Worm (Caenorhabditis elegans) whole organism, L4/young adult: ENCODE measurements around the gene ckb-3.

Experiments used
- W03F9.2 ChIP-seq: fragments of 150-350 bp; optimal IDR thresholded peaks from 2 replicates; lab custom pipeline; 2014; ENCODE audit warnings: missing biosample characterization, missing genetic modification characterization
- dao-5 ChIP-seq: sonication (generic microtip); optimal IDR thresholded peaks from 2 replicates; lab custom pipeline; 2016; ENCODE audit warnings: missing genotype, missing genetic modification characterization, moderate library complexity, missing compliant biosample characterization
- him-1 ChIP-seq: sonication (generic microtip); optimal IDR thresholded peaks from 2 replicates; lab custom pipeline; 2016; ENCODE audit warnings: missing genotype, missing genetic modification reagents, missing genetic modification characterization, missing compliant biosample characterization

ckb-3 gene

ce11 chrIII:4358345-4358744, 12.3 kb upstream of the ckb-3 start:
- TF ChIP-seq him-1 (no peak), dao-5 (tag; lab: Kevin White, UChicago) (no peak), W03F9.2 (no peak)

- TF ChIP-seq W03F9.2 = no peak
- no peak for TF ChIP-seq dao-5 (tag; lab: Kevin White, UChicago)
- TF ChIP-seq him-1 = no peak
These were observed 11.5 kb upstream of the ckb-3 start for ce11 chrIII:4359208-4359607.

- no peak for TF ChIP-seq W03F9.2
- TF ChIP-seq him-1 = no peak
- TF ChIP-seq dao-5 (tag; lab: Kevin White, UChicago) = no peak
These were observed 10.8 kb upstream of the ckb-3 start for ce11 chrIII:4359900-4360299.

- TF ChIP-seq him-1 (no peak), dao-5 (tag; lab: Kevin White, UChicago) (no peak), W03F9.2 (no peak)
These were observed 8.4 kb upstream of the ckb-3 start for ce11 chrIII:4362332-4362731.

- TF ChIP-seq him-1 = no peak
- no peak for TF ChIP-seq dao-5 (tag; lab: Kevin White, UChicago)
- TF ChIP-seq W03F9.2 = no peak
These were observed 5.7 kb upstream of the ckb-3 start, which contains the start of gene ckb-1 for ce11 chrIII:4364974-4365373. Gene ckb-1 (plus strand): TSS chrIII:4365274.

- TF ChIP-seq dao-5 (tag; lab: Kevin White, UChicago) (no peak), him-1 (no peak), W03F9.2 (no peak)
These were observed 3.0 kb upstream of the ckb-3 start, which contains the start of gene ckb-2 for ce11 chrIII:4367649-4368048. Gene ckb-2 (plus strand): TSS chrIII:4367949.

- TF ChIP-seq dao-5 (tag; lab: Kevin White, UChicago) = peak; percentile 75
These were observed 1.3 kb upstream of the ckb-3 start for ce11 chrIII:4369381-4369809.

- TF ChIP-seq W03F9.2 (no peak), dao-5 (tag; lab: Kevin White, UChicago) (no peak), him-1 (no peak)
These were observed 2.2 kb downstream of the ckb-3 start for ce11 chrIII:4372894-4373293.

ce11 chrIII:4374854-4375253, 4.2 kb downstream of the ckb-3 start, which contains the start of gene pals-26:
Gene pals-26 (plus strand): TSS chrIII:4375154.
- no peak for TF ChIP-seq him-1

- no peak for TF ChIP-seq dao-5 (tag; lab: Kevin White, UChicago)
- TF ChIP-seq W03F9.2 = no peak
- TF ChIP-seq him-1 = no peak
These were observed 9.0 kb downstream of the ckb-3 start, which contains the start of gene B0284.3 for ce11 chrIII:4379717-4380116. Gene B0284.3 (minus strand): TSS chrIII:4379817.

- TF ChIP-seq him-1 (no peak), W03F9.2 (no peak), dao-5 (tag; lab: Kevin White, UChicago) (no peak)
These were observed 10.2 kb downstream of the ckb-3 start for ce11 chrIII:4380835-4381234.

ce11 chrIII:4381343-4381742, 10.7 kb downstream of the ckb-3 start, which contains the start of gene pals-27:
Gene pals-27 (plus strand): TSS chrIII:4381643.
- TF ChIP-seq W03F9.2 (no peak), him-1 (no peak), dao-5 (tag; lab: Kevin White, UChicago) (no peak)

- TF ChIP-seq him-1 = no peak
- TF ChIP-seq W03F9.2 = no peak
- TF ChIP-seq dao-5 (tag; lab: Kevin White, UChicago) = no peak
These were observed 11.4 kb downstream of the ckb-3 start for ce11 chrIII:4382118-4382517.

- TF ChIP-seq W03F9.2 = no peak
- no peak for TF ChIP-seq dao-5 (tag; lab: Kevin White, UChicago)
- TF ChIP-seq him-1 = no peak
These were observed 13.8 kb downstream of the ckb-3 start, which contains the start of gene pals-28 for ce11 chrIII:4384487-4384886. Gene pals-28 (plus strand): TSS chrIII:4384787.

- TF ChIP-seq W03F9.2 (no peak), dao-5 (tag; lab: Kevin White, UChicago) (no peak), him-1 (no peak)
These were observed 19.7 kb downstream of the ckb-3 start for ce11 chrIII:4390421-4390820.

- TF ChIP-seq him-1 (no peak), W03F9.2 (no peak), dao-5 (tag; lab: Kevin White, UChicago) (no peak)
These were observed 20.6 kb downstream of the ckb-3 start for ce11 chrIII:4391319-4391718.
